Fruit fly (Drosophila melanogaster) whole organism, embryonic: ENCODE results near the gene Pp2C1.

Source experiments
- Adf1 ChIP-seq: fragments of 200-800 bp; sonication (Bioruptor generic); IDR thresholded peaks from 2 replicates; pipeline ENCODE4 v1.3.6; 2022; ENCODE audit warnings: missing biosample characterization, missing genetic modification characterization
- Atf3 ChIP-seq: fragments of 200-800 bp; sonication (Bioruptor generic); optimal IDR thresholded peaks from 3 replicates; lab custom pipeline; 2016; ENCODE audit warnings: missing biosample characterization, missing genetic modification characterization
- B-H2 ChIP-seq: fragments of 200-800 bp; sonication (Bioruptor generic); optimal IDR thresholded peaks from 2 replicates; lab custom pipeline; 2018; ENCODE audit warnings: missing biosample characterization, mild to moderate bottlenecking, missing genetic modification characterization
- BEAF-32 ChIP-seq: fragments of 200-800 bp; sonication (Bioruptor generic); optimal IDR thresholded peaks from 3 replicates; lab custom pipeline; 2017; ENCODE audit warnings: missing biosample characterization, missing genetic modification characterization, mild to moderate bottlenecking, moderate library complexity, missing genetic modification reagents
- CG10462 ChIP-seq: fragments of 200-800 bp; sonication (Bioruptor generic); optimal IDR thresholded peaks from 2 replicates; lab custom pipeline; 2016; ENCODE audit warnings: missing biosample characterization, missing genetic modification characterization
- CG11085 ChIP-seq: fragments of 200-800 bp; sonication (Bioruptor generic); IDR thresholded peaks from 2 replicates; pipeline ENCODE4 v1.3.6; 2022; ENCODE audit warnings: missing biosample characterization, missing genetic modification characterization
- CG11456 ChIP-seq: fragments of 200-800 bp; sonication (Bioruptor generic); IDR thresholded peaks from 3 replicates; pipeline ENCODE4 v1.3.6; 2022; ENCODE audit warnings: missing biosample characterization, missing genetic modification characterization
- CG11695 ChIP-seq: fragments of 200-800 bp; sonication (Bioruptor generic); IDR thresholded peaks from 3 replicates; pipeline ENCODE4 v1.3.6; 2022; ENCODE audit warnings: missing biosample characterization, missing genetic modification characterization
- CG12942 ChIP-seq: fragments of 200-800 bp; sonication (Bioruptor generic); optimal IDR thresholded peaks from 3 replicates; lab custom pipeline; 2016; ENCODE audit warnings: missing biosample characterization, missing genetic modification characterization
- CG13287 ChIP-seq: fragments of 200-800 bp; sonication (Bioruptor generic); IDR thresholded peaks from 2 replicates; pipeline ENCODE4 v1.3.6; 2022; ENCODE audit warnings: missing biosample characterization, missing genetic modification characterization; ENCODE audit not compliant: partially characterized antibody
- CG14710 ChIP-seq: fragments of 200-800 bp; sonication (Bioruptor generic); optimal IDR thresholded peaks from 3 replicates; lab custom pipeline; 2019; ENCODE audit warnings: missing biosample characterization, mild to moderate bottlenecking, missing genetic modification characterization, moderate library complexity
- CG15601 ChIP-seq: fragments of 200-800 bp; sonication (Bioruptor generic); optimal IDR thresholded peaks from 3 replicates; lab custom pipeline; 2019; ENCODE audit warnings: missing biosample characterization, mild to moderate bottlenecking, missing genetic modification characterization, moderate library complexity
- CG1647 ChIP-seq: fragments of 200-800 bp; sonication (Bioruptor generic); optimal IDR thresholded peaks from 3 replicates; lab custom pipeline; 2016; ENCODE audit warnings: missing biosample characterization, missing genetic modification characterization
- CG17359 ChIP-seq: fragments of 200-800 bp; sonication (Bioruptor generic); optimal IDR thresholded peaks from 3 replicates; lab custom pipeline; 2018; ENCODE audit warnings: missing biosample characterization, mild to moderate bottlenecking, missing genetic modification characterization, moderate library complexity
- CG3065 ChIP-seq: fragments of 200-800 bp; sonication (Bioruptor generic); optimal IDR thresholded peaks from 2 replicates; lab custom pipeline; 2016; ENCODE audit warnings: missing biosample characterization, missing genetic modification characterization
- CG32532 ChIP-seq: fragments of 200-800 bp; sonication (Bioruptor generic); IDR thresholded peaks from 2 replicates; pipeline ENCODE4 v1.3.6; 2022; ENCODE audit warnings: missing biosample characterization, missing genetic modification characterization
- CG33213 ChIP-seq: fragments of 200-800 bp; sonication (Bioruptor generic); optimal IDR thresholded peaks from 3 replicates; lab custom pipeline; 2016; ENCODE audit warnings: missing biosample characterization, missing genetic modification characterization
- CG6175 ChIP-seq: fragments of 200-800 bp; sonication (Bioruptor generic); IDR thresholded peaks from 3 replicates; pipeline ENCODE4 v1.3.6; 2022; ENCODE audit warnings: missing biosample characterization, missing genetic modification characterization
- CG6683 ChIP-seq: fragments of 200-800 bp; sonication (Bioruptor generic); optimal IDR thresholded peaks from 2 replicates; lab custom pipeline; 2017; ENCODE audit warnings: missing biosample characterization, mild to moderate bottlenecking, missing genetic modification characterization, missing genetic modification reagents
- CG7357 ChIP-seq: fragments of 200-800 bp; sonication (Bioruptor generic); IDR thresholded peaks from 3 replicates; pipeline ENCODE4 v1.3.6; 2022; ENCODE audit warnings: missing biosample characterization, missing genetic modification characterization
- CG7745 ChIP-seq: fragments of 200-800 bp; sonication (Bioruptor generic); optimal IDR thresholded peaks from 2 replicates; lab custom pipeline; 2018; ENCODE audit warnings: missing biosample characterization, mild to moderate bottlenecking, missing genetic modification characterization, moderate library complexity
- CG7928 ChIP-seq: fragments of 200-800 bp; sonication (Bioruptor generic); optimal IDR thresholded peaks from 2 replicates; lab custom pipeline; 2017; ENCODE audit warnings: missing biosample characterization, mild to moderate bottlenecking, missing genetic modification characterization
- CG8281 ChIP-seq: fragments of 200-800 bp; sonication (Bioruptor generic); optimal IDR thresholded peaks from 2 replicates; lab custom pipeline; 2018; ENCODE audit warnings: missing biosample characterization, mild to moderate bottlenecking, missing genetic modification characterization, moderate library complexity
- CG8765 ChIP-seq: fragments of 200-800 bp; sonication (Bioruptor generic); IDR thresholded peaks from 2 replicates; pipeline ENCODE4 v1.3.6; 2022; ENCODE audit warnings: missing biosample characterization, missing genetic modification characterization
- CG9797 ChIP-seq: fragments of 200-800 bp; sonication (Bioruptor generic); optimal IDR thresholded peaks from 3 replicates; lab custom pipeline; 2018; ENCODE audit warnings: missing biosample characterization, mild to moderate bottlenecking, missing genetic modification characterization
- CkIIα-i1 ChIP-seq: fragments of 200-800 bp; sonication (Bioruptor generic); IDR thresholded peaks from 2 replicates; pipeline ENCODE4 v1.3.6; 2022; ENCODE audit warnings: missing biosample characterization, missing genetic modification characterization
- Dad ChIP-seq: fragments of 200-800 bp; sonication (Bioruptor generic); optimal IDR thresholded peaks from 3 replicates; lab custom pipeline; 2016; ENCODE audit warnings: missing biosample characterization, missing genetic modification characterization
- Doc2 ChIP-seq: fragments of 200-800 bp; sonication (Bioruptor generic); IDR thresholded peaks from 2 replicates; pipeline ENCODE4 v1.3.6; 2022; ENCODE audit warnings: missing biosample characterization, missing genetic modification characterization
- H15 ChIP-seq: fragments of 200-800 bp; sonication (Bioruptor generic); IDR thresholded peaks from 3 replicates; pipeline ENCODE4 v1.3.6; 2022; ENCODE audit warnings: missing biosample characterization, missing genetic modification characterization
- H2.0 ChIP-seq: fragments of 200-800 bp; sonication (Bioruptor generic); IDR thresholded peaks from 2 replicates; pipeline ENCODE4 v1.3.6; 2022; ENCODE audit warnings: missing biosample characterization, missing genetic modification characterization
- Hr39 ChIP-seq: fragments of >200 bp; optimal IDR thresholded peaks from 2 replicates; lab custom pipeline; 2017
- Kr ChIP-seq: fragments of 200-800 bp; sonication (Bioruptor generic); optimal IDR thresholded peaks from 2 replicates; lab custom pipeline; 2017; ENCODE audit warnings: missing biosample characterization, mild to moderate bottlenecking, missing genetic modification characterization
- Max ChIP-seq: fragments of 200-800 bp; sonication (Bioruptor generic); optimal IDR thresholded peaks from 2 replicates; lab custom pipeline; 2016; ENCODE audit warnings: missing biosample characterization, mild to moderate bottlenecking, missing genetic modification characterization
- Neu2 ChIP-seq: fragments of 200-800 bp; sonication (Bioruptor generic); optimal IDR thresholded peaks from 3 replicates; lab custom pipeline; 2016; ENCODE audit warnings: missing biosample characterization, missing genetic modification characterization, borderline replicate concordance
- PHDP ChIP-seq: fragments of 200-800 bp; sonication (Bioruptor generic); optimal IDR thresholded peaks from 3 replicates; lab custom pipeline; 2018; ENCODE audit warnings: missing biosample characterization, mild to moderate bottlenecking, missing genetic modification characterization, moderate library complexity
- Scr ChIP-seq: fragments of 200-800 bp; sonication (Bioruptor generic); IDR thresholded peaks from 2 replicates; pipeline ENCODE4 v1.3.6; 2022; ENCODE audit warnings: missing biosample characterization, missing genetic modification characterization; ENCODE audit not compliant: partially characterized antibody
- cato ChIP-seq: fragments of 200-800 bp; sonication (Bioruptor generic); optimal IDR thresholded peaks from 2 replicates; lab custom pipeline; 2016; ENCODE audit warnings: missing biosample characterization, missing genetic modification characterization, borderline replicate concordance
- emc ChIP-seq: fragments of 200-800 bp; sonication (Bioruptor generic); optimal IDR thresholded peaks from 2 replicates; lab custom pipeline; 2016; ENCODE audit warnings: missing biosample characterization, missing genetic modification characterization
- en ChIP-seq: fragments of 200-800 bp; sonication (Bioruptor generic); optimal IDR thresholded peaks from 2 replicates; lab custom pipeline; 2016; ENCODE audit warnings: missing biosample characterization, missing genetic modification characterization
- fd64A ChIP-seq: fragments of 200-800 bp; sonication (Bioruptor generic); optimal IDR thresholded peaks from 3 replicates; lab custom pipeline; 2018; ENCODE audit warnings: missing biosample characterization, mild to moderate bottlenecking, missing genetic modification characterization
- gcm2 ChIP-seq: fragments of 200-800 bp; sonication (Bioruptor generic); optimal IDR thresholded peaks from 2 replicates; lab custom pipeline; 2016; ENCODE audit warnings: missing biosample characterization, missing genetic modification characterization
- grau ChIP-seq: fragments of 200-800 bp; optimal IDR thresholded peaks from 3 replicates; lab custom pipeline; 2019; ENCODE audit warnings: missing biosample characterization, mild to moderate bottlenecking, missing genetic modification characterization, moderate library complexity
- her ChIP-seq: fragments of 200-800 bp; sonication (Bioruptor generic); optimal IDR thresholded peaks from 2 replicates; lab custom pipeline; 2016; ENCODE audit warnings: missing biosample characterization, missing genetic modification characterization
- lmd ChIP-seq: fragments of 200-800 bp; sonication (Bioruptor generic); IDR thresholded peaks from 2 replicates; pipeline ENCODE4 v1.3.6; 2022; ENCODE audit warnings: missing biosample characterization, missing genetic modification characterization
- luna ChIP-seq: fragments of 200-800 bp; sonication (Bioruptor generic); optimal IDR thresholded peaks from 2 replicates; lab custom pipeline; 2016; ENCODE audit warnings: missing biosample characterization, missing genetic modification characterization
- pzg ChIP-seq: fragments of 200-800 bp; sonication (Bioruptor generic); optimal IDR thresholded peaks from 3 replicates; lab custom pipeline; 2018; ENCODE audit warnings: missing biosample characterization, mild to moderate bottlenecking, missing genetic modification characterization, moderate library complexity
- sim ChIP-seq: fragments of 200-800 bp; sonication (Bioruptor generic); IDR thresholded peaks from 2 replicates; pipeline ENCODE4 v1.3.6; 2022; ENCODE audit warnings: missing biosample characterization, missing genetic modification characterization
- trem ChIP-seq: fragments of 200-800 bp; optimal IDR thresholded peaks from 3 replicates; lab custom pipeline; 2019; ENCODE audit warnings: missing biosample characterization, mild to moderate bottlenecking, missing genetic modification characterization, moderate library complexity
- trh ChIP-seq: fragments of 200-800 bp; sonication (Bioruptor generic); optimal IDR thresholded peaks from 2 replicates; lab custom pipeline; 2016; ENCODE audit warnings: missing biosample characterization, missing genetic modification characterization
- wdn ChIP-seq: fragments of 200-800 bp; sonication (Bioruptor generic); IDR thresholded peaks from 2 replicates; pipeline ENCODE4 v1.3.6; 2022; ENCODE audit warnings: missing biosample characterization, missing genetic modification characterization
- yki ChIP-seq: fragments of >200 bp; optimal IDR thresholded peaks from 3 replicates; lab custom pipeline; 2018

Gene Pp2C1

DNA sequence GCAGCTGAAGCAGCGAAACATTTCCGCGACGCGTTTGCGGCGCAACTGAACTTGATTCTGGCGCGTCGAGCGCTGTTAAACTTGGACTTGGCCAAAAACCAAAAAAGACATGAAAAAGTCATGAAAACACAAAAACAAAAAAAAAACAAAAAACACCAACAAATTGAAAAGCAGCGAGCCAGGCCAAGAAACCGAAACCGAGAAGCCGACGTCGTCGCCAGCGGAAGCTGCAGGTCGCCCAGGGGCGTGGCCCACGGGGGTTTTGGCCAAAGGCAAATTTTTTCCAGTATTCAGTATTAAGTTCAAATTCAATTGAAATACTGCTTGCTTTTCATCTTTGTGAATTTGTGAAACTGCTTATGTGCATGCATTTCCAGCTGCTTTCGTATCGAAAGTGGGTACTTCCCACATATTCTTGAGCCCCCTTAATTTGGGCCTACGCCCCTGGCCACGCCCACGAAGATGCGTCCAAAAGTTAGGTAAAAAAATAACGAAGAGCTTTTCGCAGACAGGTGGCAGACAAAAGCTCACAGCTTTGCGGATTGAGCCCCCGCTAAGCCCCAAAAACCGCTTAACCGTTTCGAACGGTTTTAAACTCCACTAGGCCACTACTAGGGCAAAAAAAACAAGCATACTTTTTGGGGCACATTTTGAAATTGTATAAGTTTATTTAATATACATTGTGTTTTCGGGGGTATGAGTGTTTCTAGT, 19.9 kb downstream of the Pp2C1 start, which contains the start of gene CG3009 (continued):
- peak; percentile 50 for TF ChIP-seq CG9797 (GFP tag; lab: Kevin White, UChicago)
- peak; percentile 92 for TF ChIP-seq fd64A (GFP tag; lab: Kevin White, UChicago)
- TF ChIP-seq Hr39, result no peak
- peak; percentile 90 for TF ChIP-seq CkIIα-i1 (GFP tag; lab: Robert Waterston, UW)
- peak; percentile 27 for TF ChIP-seq BEAF-32
- peak; percentile 95 for TF ChIP-seq CG6683 (GFP tag; lab: Kevin White, UChicago)
- peak; percentile 89 for TF ChIP-seq trem (tag; lab: Kevin White, UChicago)
- TF ChIP-seq CG6175 (GFP tag; lab: Robert Waterston, UW), result peak; percentile 96
- TF ChIP-seq H15 (GFP tag; lab: Robert Waterston, UW), result peak; percentile 94
- peak; percentile 97 for TF ChIP-seq B-H2
- peak; percentile 98 for TF ChIP-seq wdn (GFP tag; lab: Robert Waterston, UW)
- TF ChIP-seq lmd (GFP tag; lab: Robert Waterston, UW), result peak; percentile 99
- peak; percentile 96 for TF ChIP-seq grau (tag; lab: Kevin White, UChicago)
- peak; percentile 96 for TF ChIP-seq CG12942
- TF ChIP-seq sim, result peak; percentile 90
- TF ChIP-seq CG8765, result peak; percentile 89
- TF ChIP-seq emc (GFP tag; lab: Kevin White, UChicago), result peak; percentile 96
- peak; percentile 97 for TF ChIP-seq CG1647 (GFP tag; lab: Kevin White, UChicago)
- TF ChIP-seq Neu2 (GFP tag; lab: Kevin White, UChicago), result peak; percentile 88
- TF ChIP-seq CG33213, result peak; percentile 96
- peak; percentile 97 for TF ChIP-seq CG17359 (tag; lab: Kevin White, UChicago)
- peak; percentile 94 for TF ChIP-seq Adf1
- peak; percentile 45 for TF ChIP-seq pzg
- peak; percentile 93 for TF ChIP-seq Max (GFP tag; lab: Kevin White, UChicago)
- peak; percentile 98 for TF ChIP-seq CG11695 (GFP tag; lab: Robert Waterston, UW)
- TF ChIP-seq en (GFP tag; lab: Kevin White, UChicago), result peak; percentile 95
- TF ChIP-seq Kr (GFP tag; lab: Kevin White, UChicago), result no peak
- TF ChIP-seq CG32532 (GFP tag; lab: Robert Waterston, UW), result peak; percentile 99
- peak; percentile 98 for TF ChIP-seq CG3065
- TF ChIP-seq CG11085 (GFP tag; lab: Robert Waterston, UW), result peak; percentile 95
- TF ChIP-seq Atf3 (GFP tag; lab: Kevin White, UChicago), result peak; percentile 96
- no peak for TF ChIP-seq yki (lab: Kevin White, UChicago)
- peak; percentile 98 for TF ChIP-seq PHDP (tag; lab: Kevin White, UChicago)
- peak; percentile 98 for TF ChIP-seq Dad (GFP tag; lab: Kevin White, UChicago)
- TF ChIP-seq CG11456 (GFP tag; lab: Robert Waterston, UW), result peak; percentile 98
- TF ChIP-seq her (GFP tag; lab: Kevin White, UChicago), result peak; percentile 97
- TF ChIP-seq CG7928 (GFP tag; lab: Kevin White, UChicago), result peak; percentile 79
- peak; percentile 89 for TF ChIP-seq CG14710 (tag; lab: Kevin White, UChicago)
- TF ChIP-seq CG13287, result peak; percentile 54; the same call in 1 of the 2 replicates
- peak; percentile 95 for TF ChIP-seq gcm2
- peak; percentile 88 for TF ChIP-seq CG8281
- TF ChIP-seq cato (GFP tag; lab: Kevin White, UChicago), result peak; percentile 93
- TF ChIP-seq CG10462 (GFP tag; lab: Kevin White, UChicago), result peak; percentile 94
- TF ChIP-seq CG15601, result peak; percentile 92
- TF ChIP-seq H2.0 (GFP tag; lab: Robert Waterston, UW), result peak; percentile 96
- TF ChIP-seq CG7745 (tag; lab: Kevin White, UChicago), result peak; percentile 27
- TF ChIP-seq CG7357 (GFP tag; lab: Robert Waterston, UW), result peak; percentile 94
- TF ChIP-seq trh (GFP tag; lab: Kevin White, UChicago), result peak; percentile 88
- TF ChIP-seq luna (GFP tag; lab: Kevin White, UChicago), result peak; percentile 95
- peak; percentile 96 for TF ChIP-seq Doc2 (GFP tag; lab: Robert Waterston, UW)
- TF ChIP-seq Scr (GFP tag; lab: Robert Waterston, UW), result no peak
